Worm (Caenorhabditis elegans) whole organism, early embryonic: ENCODE results near the gene polk-1.

ENCODE experiments used
- aly-1 ChIP-seq: sonication (generic microtip); optimal IDR thresholded peaks from 2 replicates; lab custom pipeline; 2016; ENCODE audit warnings: missing genetic modification characterization, missing compliant biosample characterization
- ama-1 ChIP-seq: fragments of 150-350 bp; optimal IDR thresholded peaks from 2 replicates; lab custom pipeline; 2014
- ceh-13 ChIP-seq: fragments of 200-800 bp; sonication (Bioruptor generic); optimal IDR thresholded peaks from 2 replicates; lab custom pipeline; 2018; ENCODE audit warnings: mild to moderate bottlenecking, missing genetic modification characterization, missing compliant biosample characterization
- ceh-36 ChIP-seq: sonication (generic microtip); optimal IDR thresholded peaks from 2 replicates; lab custom pipeline; 2016; ENCODE audit warnings: missing genetic modification characterization, inconsistent platforms, missing compliant biosample characterization
- flt-1 ChIP-seq: fragments of 200-800 bp; sonication (Bioruptor generic); IDR thresholded peaks from 2 replicates; pipeline ENCODE4 v1.3.6; 2022; ENCODE audit warnings: missing genetic modification characterization, missing compliant biosample characterization
- hnd-1 ChIP-seq: sonication (generic microtip); optimal IDR thresholded peaks from 2 replicates; lab custom pipeline; 2016; ENCODE audit warnings: missing genetic modification characterization, missing compliant biosample characterization
- scrt-1 ChIP-seq: fragments of 200-800 bp; sonication (Bioruptor generic); IDR thresholded peaks from 2 replicates; pipeline ENCODE4 v1.3.6; 2022; ENCODE audit warnings: missing genetic modification characterization, missing compliant biosample characterization
- sea-1 ChIP-seq: fragments of 200-800 bp; sonication (Bioruptor generic); conservative IDR thresholded peaks from 2 replicates; pipeline ENCODE4 v1.3.6; 2022; ENCODE audit warnings: missing genetic modification characterization, missing compliant biosample characterization
- tbx-11 ChIP-seq: fragments of 200-800 bp; sonication (Bioruptor generic); IDR thresholded peaks from 2 replicates; pipeline ENCODE4 v1.3.6; 2022; ENCODE audit warnings: missing genetic modification characterization, missing compliant biosample characterization
- tbx-37 ChIP-seq: fragments of 200-800 bp; sonication (Bioruptor generic); conservative IDR thresholded peaks from 2 replicates; pipeline ENCODE4 v1.3.6; 2022; ENCODE audit warnings: missing genetic modification reagents, missing genetic modification characterization, missing compliant biosample characterization

DNA sequence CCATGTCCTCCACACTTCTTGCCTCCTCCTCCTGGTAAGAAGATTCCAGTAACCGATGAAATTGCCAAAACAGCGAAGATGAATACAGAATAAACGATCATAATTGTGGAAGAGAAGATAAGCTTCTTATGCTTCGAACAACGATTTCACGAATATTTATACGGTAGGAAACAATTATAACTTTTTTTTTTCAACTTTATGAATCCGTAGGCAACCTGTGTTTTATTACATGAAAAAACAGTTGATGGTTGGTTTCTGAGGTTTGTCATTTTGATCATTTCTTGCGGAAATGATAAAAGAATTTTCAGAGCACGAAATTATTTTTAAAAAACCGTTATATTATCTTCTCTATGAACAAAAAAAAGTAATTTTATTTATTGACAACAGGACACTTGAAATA lies 37.5 kb downstream of the polk-1 start, which contains the start of gene fipr-16:
- TF ChIP-seq ama-1 = no peak
- TF ChIP-seq ceh-36 (tag; lab: Kevin White, UChicago) = no peak
- no peak for TF ChIP-seq scrt-1
- TF ChIP-seq hnd-1 (tag; lab: Kevin White, UChicago) = no peak
- no peak for TF ChIP-seq ceh-13 (GFP tag; lab: Kevin White, UChicago)
- no peak for TF ChIP-seq sea-1 (GFP tag; lab: Robert Waterston, UW)
- TF ChIP-seq tbx-37 (GFP tag; lab: Robert Waterston, UW) = no peak
- no peak for TF ChIP-seq tbx-11 (GFP tag; lab: Robert Waterston, UW)
- TF ChIP-seq flt-1 (GFP tag; lab: Robert Waterston, UW) = no peak
- TF ChIP-seq aly-1 = no peak
